Worm (Caenorhabditis elegans): ENCODE measurements around the gene F52E1.9.

DNA sequence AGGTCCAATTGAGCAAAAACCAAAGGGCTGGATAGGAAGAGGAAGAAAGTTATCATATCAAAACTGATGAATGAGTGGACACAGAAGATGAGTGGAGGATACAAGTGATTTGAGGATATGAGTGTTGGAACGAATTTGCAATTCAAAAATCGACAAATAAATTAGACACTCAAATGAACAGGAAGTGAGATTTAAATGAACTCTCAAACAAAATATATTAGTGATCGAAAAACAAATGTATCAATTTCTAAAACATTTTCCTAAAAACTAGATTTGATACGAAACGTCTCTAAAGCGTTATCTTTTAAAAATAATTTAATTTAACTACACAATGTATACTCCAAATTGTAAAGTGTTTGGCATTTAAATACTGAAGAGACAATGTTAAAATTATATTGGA is 27.1 kb downstream of the F52E1.9 start, which contains the start of gene F38E1.10:
- TF ChIP-seq ceh-13 (GFP tag; optimal IDR thresholded peaks at IDR 0.05) (no peak), pes-1 (GFP tag; IDR thresholded peaks at IDR 0.05) (no peak), ceh-36 (tag; optimal IDR thresholded peaks at IDR 0.05) (no peak), scrt-1 (GFP tag; IDR thresholded peaks at IDR 0.05) (no peak), ama-1 (optimal IDR thresholded peaks at IDR 0.05) (no peak), aly-1 (tag; optimal IDR thresholded peaks at IDR 0.05) (no peak), hmg-4 (GFP tag; optimal IDR thresholded peaks at IDR 0.05) (no peak), tbx-37 (GFP tag; conservative IDR thresholded peaks at IDR 0.05) (no peak), tra-4 (tag; optimal IDR thresholded peaks at IDR 0.05) (no peak), flt-1 (GFP tag; IDR thresholded peaks at IDR 0.05) (no peak), B0310.2 (tag; optimal IDR thresholded peaks at IDR 0.05) (no peak)

Measured in whole organism, early embryonic.